Fruit fly (Drosophila melanogaster): Measurements from ENCODE around the gene ATP6AP2.

DNA sequence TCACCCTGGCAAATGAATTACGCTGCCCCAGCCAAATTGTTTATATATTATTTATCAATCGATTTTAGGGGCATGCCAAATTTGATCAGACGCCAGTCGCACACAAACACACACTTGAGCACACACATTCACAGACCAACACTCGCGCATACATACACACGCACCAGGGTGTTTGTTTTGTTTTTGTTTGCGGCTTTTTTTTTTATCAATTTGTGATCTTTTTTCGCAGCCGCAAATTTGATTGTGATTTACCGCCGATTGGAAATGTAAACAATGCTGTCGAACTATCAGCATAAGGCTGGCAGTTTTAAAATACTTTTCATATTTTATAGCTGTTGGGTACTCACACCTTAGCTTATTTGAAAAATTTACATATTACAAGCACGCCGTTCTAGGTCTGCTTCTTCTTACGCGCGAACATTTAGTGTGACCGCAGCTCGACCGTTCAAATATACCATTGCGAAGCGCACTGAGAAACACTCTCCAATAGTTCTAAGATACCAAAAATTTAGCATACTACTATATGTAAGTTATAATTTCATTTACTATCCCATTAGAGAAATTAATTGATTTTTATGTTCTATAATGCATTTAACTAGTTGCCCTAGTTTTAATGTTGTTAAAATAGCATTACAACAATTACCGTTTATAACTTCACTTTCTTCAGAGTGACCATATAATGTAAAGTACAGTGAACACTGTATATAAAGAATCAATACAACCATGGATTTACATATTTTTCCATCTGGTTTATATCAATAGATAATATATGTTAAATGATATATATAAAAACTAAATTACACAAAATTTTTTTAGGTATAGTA lies 23.0 kb upstream of the ATP6AP2 start, which contains the start of gene pum:
- TF ChIP-seq EcR (GFP tag; optimal IDR thresholded peaks at IDR 0.05) (no peak), usp (GFP tag; optimal IDR thresholded peaks at IDR 0.05) (no peak)
